Worm (Caenorhabditis elegans) whole organism, L4/young adult: ENCODE results near the gene bec-1.

Experiments
- W03F9.2 ChIP-seq: fragments of 150-350 bp; optimal IDR thresholded peaks from 2 replicates; lab custom pipeline; 2014; ENCODE audit warnings: missing biosample characterization, missing genetic modification characterization
- dao-5 ChIP-seq: sonication (generic microtip); optimal IDR thresholded peaks from 2 replicates; lab custom pipeline; 2016; ENCODE audit warnings: missing genotype, missing genetic modification characterization, moderate library complexity, missing compliant biosample characterization

DNA sequence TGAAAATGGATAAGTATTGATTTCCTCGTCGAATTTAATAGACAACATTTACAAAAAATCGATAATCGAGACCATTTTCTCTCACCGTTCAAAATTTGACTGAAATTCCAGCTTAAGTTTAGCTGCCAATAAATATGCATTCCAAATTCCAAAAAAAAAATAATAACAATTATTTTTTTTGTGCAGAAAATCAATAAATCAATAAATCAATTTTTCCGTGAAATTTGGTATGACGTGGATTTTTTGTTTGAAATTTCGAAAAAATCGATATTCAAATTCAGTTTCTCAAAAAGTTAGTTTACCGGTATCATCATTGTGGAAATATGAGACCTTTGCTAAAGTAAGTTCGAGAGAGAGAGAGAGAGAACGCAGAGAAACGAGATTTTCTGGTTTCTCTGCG lies 20.8 kb upstream of the bec-1 start, which contains the start of gene C55C3.3:
- TF ChIP-seq dao-5 (tag; lab: Kevin White, UChicago) = no peak
- TF ChIP-seq W03F9.2 (tag; lab: Kevin White, UChicago) = no peak
